Worm (Caenorhabditis elegans) whole organism, L4/young adult: ENCODE measurements around the gene fbxa-10.

Source experiments
- W03F9.2 ChIP-seq: fragments of 150-350 bp; optimal IDR thresholded peaks from 2 replicates; lab custom pipeline; 2014; ENCODE audit warnings: missing biosample characterization, missing genetic modification characterization
- dao-5 ChIP-seq: sonication (generic microtip); optimal IDR thresholded peaks from 2 replicates; lab custom pipeline; 2016; ENCODE audit warnings: missing genotype, missing genetic modification characterization, moderate library complexity, missing compliant biosample characterization
- him-1 ChIP-seq: sonication (generic microtip); optimal IDR thresholded peaks from 2 replicates; lab custom pipeline; 2016; ENCODE audit warnings: missing genotype, missing genetic modification reagents, missing genetic modification characterization, missing compliant biosample characterization

ce11 chrIII:966259-966658, 14.1 kb downstream of the fbxa-10 start:
- TF ChIP-seq dao-5 (no peak), him-1 (tag; lab: Kevin White, UChicago) (no peak), W03F9.2 (tag; lab: Kevin White, UChicago) (no peak)
